Worm (Caenorhabditis elegans) whole organism, L4/young adult: ENCODE data around the gene hlh-29.

Source experiments
- W03F9.2 ChIP-seq: fragments of 150-350 bp; optimal IDR thresholded peaks from 2 replicates; lab custom pipeline; 2014; ENCODE audit warnings: missing biosample characterization, missing genetic modification characterization
- dao-5 ChIP-seq: sonication (generic microtip); optimal IDR thresholded peaks from 2 replicates; lab custom pipeline; 2016; ENCODE audit warnings: missing genotype, missing genetic modification characterization, moderate library complexity, missing compliant biosample characterization
- him-1 ChIP-seq: sonication (generic microtip); optimal IDR thresholded peaks from 2 replicates; lab custom pipeline; 2016; ENCODE audit warnings: missing genotype, missing genetic modification reagents, missing genetic modification characterization, missing compliant biosample characterization

- no peak for TF ChIP-seq him-1
- TF ChIP-seq dao-5 = no peak
- TF ChIP-seq W03F9.2 (tag; lab: Kevin White, UChicago) = no peak
Measured at ce11 chrX:17537568-17537967, 10.9 kb downstream of the hlh-29 start.
